Fruit fly (Drosophila melanogaster) whole organism: ENCODE data around the gene Ugt36E1.

Experiments used
- psq ChIP-seq: fragments of >200 bp; optimal IDR thresholded peaks from 2 replicates; lab custom pipeline; 2017
- usp ChIP-seq: fragments of >200 bp; optimal IDR thresholded peaks from 2 replicates; lab custom pipeline; 2017; ENCODE audit warnings: missing biosample characterization, missing genetic modification characterization, mixed read lengths

- TF ChIP-seq usp (no peak), psq (lab: Kevin White, UChicago) (no peak)
Observed at dm6 chr2L:18878439-18878838, 51.9 kb downstream of the Ugt36E1 start.
